Worm (Caenorhabditis elegans) whole organism, L3 larva: ENCODE results near the gene C04A11.2.

ENCODE experiments used
- R02D3.7 ChIP-seq: fragments of 150-350 bp; optimal IDR thresholded peaks from 2 replicates; lab custom pipeline; 2014; ENCODE audit warnings: missing biosample characterization, missing genetic modification characterization
- ceh-16 ChIP-seq: sonication (generic microtip); optimal IDR thresholded peaks from 2 replicates; lab custom pipeline; 2017; ENCODE audit warnings: missing biosample characterization, missing genetic modification characterization
- ceh-82 ChIP-seq: fragments of 150-350 bp; optimal IDR thresholded peaks from 2 replicates; lab custom pipeline; 2014; ENCODE audit warnings: missing biosample characterization, missing genetic modification characterization
- ceh-9 ChIP-seq: sonication (generic microtip); optimal IDR thresholded peaks from 2 replicates; lab custom pipeline; 2018; ENCODE audit warnings: missing biosample characterization, missing genetic modification characterization
- daf-12 ChIP-seq: fragments of 150-350 bp; optimal IDR thresholded peaks from 2 replicates; lab custom pipeline; 2014; ENCODE audit warnings: missing biosample characterization, missing genetic modification reagents, missing genetic modification characterization
- egl-27 ChIP-seq: sonication (generic microtip); optimal IDR thresholded peaks from 4 replicates; lab custom pipeline; 2017; ENCODE audit warnings: missing biosample characterization, missing genetic modification reagents, missing genetic modification characterization
- elt-1 ChIP-seq: fragments of 150-350 bp; optimal IDR thresholded peaks from 2 replicates; lab custom pipeline; 2014; ENCODE audit warnings: missing biosample characterization, missing genetic modification characterization
- elt-2 ChIP-seq: sonication (generic microtip); optimal IDR thresholded peaks from 2 replicates; lab custom pipeline; 2016; ENCODE audit warnings: missing genetic modification reagents, mild to moderate bottlenecking, missing genetic modification characterization, missing compliant biosample characterization
- elt-3 ChIP-seq, 3 experiments: fragments of 150-350 bp in 1 of 3; sonication (generic microtip) in 2 of 3; optimal IDR thresholded peaks; 2 replicates in 2 of 3; 4 replicates in 1 of 3; lab custom pipeline; 2014 to 2017; ENCODE audit warnings: missing biosample characterization in 3 of 3, missing genetic modification characterization in 3 of 3
- eor-1 ChIP-seq, 2 experiments: fragments of 150-350 bp; optimal IDR thresholded peaks; 2 replicates each; lab custom pipeline; 2014 to 2018; ENCODE audit warnings: missing biosample characterization in 2 of 2, missing genetic modification characterization in 2 of 2
- fkh-10 ChIP-seq: sonication (generic microtip); optimal IDR thresholded peaks from 2 replicates; lab custom pipeline; 2017; ENCODE audit warnings: missing biosample characterization, missing genetic modification reagents, missing genetic modification characterization
- fkh-2 ChIP-seq: fragments of 150-350 bp; optimal IDR thresholded peaks from 2 replicates; lab custom pipeline; 2014; ENCODE audit warnings: missing biosample characterization, missing genetic modification reagents, missing genetic modification characterization
- hmg-11 ChIP-seq: sonication (generic microtip); optimal IDR thresholded peaks from 2 replicates; lab custom pipeline; 2016; ENCODE audit warnings: missing genetic modification characterization, missing compliant biosample characterization
- jun-1 ChIP-seq: fragments of 150-350 bp; optimal IDR thresholded peaks from 2 replicates; lab custom pipeline; 2014; ENCODE audit warnings: missing biosample characterization, missing genetic modification reagents, missing genetic modification characterization
- lin-39 ChIP-seq: fragments of 150-350 bp; optimal IDR thresholded peaks from 2 replicates; lab custom pipeline; 2018; ENCODE audit warnings: missing biosample characterization, missing genetic modification reagents, missing genetic modification characterization
- lsy-12 ChIP-seq: sonication (generic microtip); optimal IDR thresholded peaks from 2 replicates; lab custom pipeline; 2016; ENCODE audit warnings: mild to moderate bottlenecking, missing genetic modification characterization, missing compliant biosample characterization
- mdl-1 ChIP-seq: fragments of 150-350 bp; optimal IDR thresholded peaks from 2 replicates; lab custom pipeline; 2014; ENCODE audit warnings: missing biosample characterization, missing genetic modification characterization
- mml-1 ChIP-seq: fragments of 150-350 bp; sonication (generic microtip); optimal IDR thresholded peaks from 3 replicates; lab custom pipeline; 2014; ENCODE audit warnings: missing biosample characterization, missing genetic modification characterization
- nfya-1 ChIP-seq: sonication (generic microtip); optimal IDR thresholded peaks from 2 replicates; lab custom pipeline; 2017; ENCODE audit warnings: missing genetic modification characterization, mild to moderate bottlenecking, missing compliant biosample characterization, antibody characterized with exemption, moderate library complexity; ENCODE audit not compliant: insufficient read depth
- nhr-11 ChIP-seq: fragments of 150-350 bp; optimal IDR thresholded peaks from 2 replicates; lab custom pipeline; 2014; ENCODE audit warnings: missing biosample characterization, missing genetic modification characterization
- nhr-23 ChIP-seq: fragments of 150-350 bp; optimal IDR thresholded peaks from 2 replicates; lab custom pipeline; 2014; ENCODE audit warnings: missing biosample characterization, missing genetic modification reagents, missing genetic modification characterization
- nhr-237 ChIP-seq: fragments of 150-350 bp; optimal IDR thresholded peaks from 2 replicates; lab custom pipeline; 2014; ENCODE audit warnings: missing biosample characterization, missing genetic modification characterization
- nhr-25 ChIP-seq: sonication (generic microtip); optimal IDR thresholded peaks from 2 replicates; lab custom pipeline; 2017; ENCODE audit warnings: missing biosample characterization, missing genetic modification characterization
- nhr-28 ChIP-seq: fragments of 150-350 bp; optimal IDR thresholded peaks from 2 replicates; lab custom pipeline; 2014; ENCODE audit warnings: missing biosample characterization, missing genetic modification characterization
- nhr-43 ChIP-seq: sonication (generic microtip); optimal IDR thresholded peaks from 2 replicates; lab custom pipeline; 2016; ENCODE audit warnings: mild to moderate bottlenecking, missing genetic modification characterization, missing compliant biosample characterization; ENCODE audit not compliant: poor library complexity, severe bottlenecking
- nhr-76 ChIP-seq: fragments of 150-350 bp; sonication (generic microtip); optimal IDR thresholded peaks from 5 replicates; lab custom pipeline; 2014; ENCODE audit warnings: missing biosample characterization, missing genetic modification characterization
- nhr-77 ChIP-seq: fragments of 150-350 bp; optimal IDR thresholded peaks from 2 replicates; lab custom pipeline; 2014; ENCODE audit warnings: missing biosample characterization, missing genetic modification characterization
- pha-4 ChIP-seq: fragments of 150-350 bp; optimal IDR thresholded peaks from 2 replicates; lab custom pipeline; 2014; ENCODE audit warnings: missing biosample characterization, missing genetic modification reagents, missing genetic modification characterization
- pqm-1 ChIP-seq: fragments of 150-350 bp; optimal IDR thresholded peaks from 2 replicates; lab custom pipeline; 2017; ENCODE audit warnings: missing biosample characterization, missing genetic modification characterization, inconsistent platforms
- snpc-4 ChIP-seq: fragments of 150-350 bp; optimal IDR thresholded peaks from 2 replicates; lab custom pipeline; 2014; ENCODE audit warnings: missing biosample characterization, missing genetic modification characterization
- unc-62 ChIP-seq: fragments of 150-350 bp; sonication (generic microtip); optimal IDR thresholded peaks from 4 replicates; lab custom pipeline; 2014; ENCODE audit warnings: missing biosample characterization, missing genetic modification reagents, missing genetic modification characterization
- ztf-11 ChIP-seq: fragments of 150-350 bp; optimal IDR thresholded peaks from 2 replicates; lab custom pipeline; 2014; ENCODE audit warnings: missing biosample characterization, missing genetic modification characterization
- ztf-4 ChIP-seq: fragments of 150-350 bp; optimal IDR thresholded peaks from 2 replicates; lab custom pipeline; 2014; ENCODE audit warnings: missing biosample characterization, missing genetic modification characterization

Gene C04A11.2

DNA sequence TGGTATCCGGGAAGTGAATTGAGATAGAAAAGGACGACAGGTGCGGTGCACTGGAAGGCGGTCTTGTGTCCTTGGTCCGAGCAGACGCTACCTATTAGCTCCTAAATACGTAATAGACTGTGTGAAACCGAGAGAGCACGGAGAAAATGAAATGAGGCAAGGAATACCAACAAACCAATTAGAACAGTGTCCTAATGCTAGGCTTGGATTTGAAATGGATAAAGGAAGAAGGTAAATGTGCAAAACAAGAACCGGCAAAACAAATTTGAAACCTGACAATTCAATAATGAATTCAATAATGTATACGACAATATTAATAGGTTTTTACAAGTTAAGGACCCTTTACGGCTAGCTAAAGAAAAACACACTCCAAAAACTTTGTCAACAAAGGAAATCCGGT, at the start of gene C04A11.2:
Gene C04A11.2 (minus strand): TSS at position 101 of the 400 bp plus-strand sequence.
- TF ChIP-seq daf-12 (no peak), nhr-23 (tag; lab: Kevin White, UChicago) (no peak), fkh-2 (tag; lab: Kevin White, UChicago) (no peak), lsy-12 (no peak), eor-1 (tag; optimal IDR thresholded peaks at IDR 0.05; lab: Kevin White, UChicago) (no peak), mdl-1 (tag; lab: Kevin White, UChicago) (no peak), egl-27 (tag; lab: Kevin White, UChicago) (no peak), ceh-9 (tag; lab: Kevin White, UChicago) (no peak), ztf-11 (no peak), pqm-1 (tag; lab: Kevin White, UChicago) (no peak), snpc-4 (tag; lab: Kevin White, UChicago) (no peak), ceh-16 (no peak), elt-3 (tag; optimal IDR thresholded peaks at IDR 0.05; lab: Kevin White, UChicago) (no peak), nhr-237 (tag; lab: Kevin White, UChicago) (no peak), fkh-10 (GFP tag; lab: Kevin White, UChicago) (no peak), jun-1 (tag; lab: Kevin White, UChicago) (no peak), nhr-28 (tag; lab: Kevin White, UChicago) (no peak), hmg-11 (tag; lab: Kevin White, UChicago) (no peak), unc-62 (no peak), nhr-43 (tag; lab: Kevin White, UChicago) (no peak)
- TF ChIP-seq, all 47 proteins: peak for 0

DNA sequence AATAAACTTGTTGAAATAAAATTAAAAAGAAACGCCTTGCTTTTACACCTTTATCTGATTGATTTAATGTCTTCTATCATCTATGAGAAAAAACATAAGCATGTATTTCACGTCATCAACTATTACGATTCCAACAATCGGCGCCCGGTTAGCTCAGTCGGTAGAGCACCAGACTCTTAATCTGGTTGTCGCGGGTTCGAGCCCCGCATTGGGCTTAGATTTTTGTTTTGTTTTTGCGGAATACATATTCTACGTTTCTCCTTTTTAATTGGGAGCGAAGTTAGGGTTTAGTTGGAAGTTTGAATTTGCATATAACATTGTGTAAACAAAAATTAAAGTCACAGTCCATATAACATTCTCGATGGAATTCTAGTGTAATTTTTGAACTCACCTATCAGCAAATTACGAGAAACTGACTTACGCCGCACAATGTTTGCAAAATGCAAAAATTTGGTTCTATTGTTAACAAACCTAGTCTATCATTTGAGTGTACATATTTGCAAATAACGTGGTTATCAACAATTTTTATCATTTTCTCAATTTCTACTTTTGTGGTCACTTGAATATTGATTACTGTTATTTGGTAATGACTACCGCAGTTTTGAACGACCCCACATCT, 48.5 kb upstream of the C04A11.2 start, which contains the start of gene shc-3:
Gene shc-3 (plus strand): TSS at position 484 of the 619 bp plus-strand sequence.
- TF ChIP-seq fkh-2 (tag; lab: Kevin White, UChicago) (no peak), nfya-1 (peak; percentile 2), elt-2 (tag; lab: Kevin White, UChicago) (peak; percentile 19), jun-1 (tag; lab: Kevin White, UChicago) (no peak), pha-4 (tag; lab: Kevin White, UChicago) (peak; percentile 10), hmg-11 (tag; lab: Kevin White, UChicago) (no peak)

DNA sequence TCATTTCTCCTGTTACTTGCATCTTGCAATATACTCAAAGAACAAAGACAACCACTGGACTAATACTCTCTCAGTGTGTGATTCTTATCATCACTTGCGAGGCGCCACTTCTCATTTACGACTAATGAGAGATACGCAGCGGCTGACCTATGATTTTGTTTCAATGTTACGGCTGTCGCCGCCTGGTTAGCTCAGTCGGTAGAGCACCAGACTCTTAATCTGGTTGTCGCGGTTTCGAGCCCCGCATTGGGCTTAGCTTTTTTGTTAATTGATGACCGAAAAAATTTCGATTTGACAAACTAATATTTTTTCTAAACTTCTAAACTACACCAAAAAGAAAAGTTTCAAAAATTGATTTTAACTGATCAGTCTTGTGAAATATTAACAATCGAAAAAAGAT, 47.7 kb upstream of the C04A11.2 start:
- TF ChIP-seq nhr-43 (tag; lab: Kevin White, UChicago) = peak; percentile 45
- peak; percentile 38 for TF ChIP-seq elt-2 (tag; lab: Kevin White, UChicago)
- TF ChIP-seq ceh-9 (tag; lab: Kevin White, UChicago) = no peak
- TF ChIP-seq pqm-1 (tag; lab: Kevin White, UChicago) = peak; percentile 6
- no peak for TF ChIP-seq mml-1
- TF ChIP-seq pha-4 (tag; lab: Kevin White, UChicago) = peak; percentile 8
- no peak for TF ChIP-seq nhr-25
- TF ChIP-seq nhr-77 (tag; lab: Kevin White, UChicago) = no peak
- no peak for TF ChIP-seq nhr-11 (tag; lab: Kevin White, UChicago)

DNA sequence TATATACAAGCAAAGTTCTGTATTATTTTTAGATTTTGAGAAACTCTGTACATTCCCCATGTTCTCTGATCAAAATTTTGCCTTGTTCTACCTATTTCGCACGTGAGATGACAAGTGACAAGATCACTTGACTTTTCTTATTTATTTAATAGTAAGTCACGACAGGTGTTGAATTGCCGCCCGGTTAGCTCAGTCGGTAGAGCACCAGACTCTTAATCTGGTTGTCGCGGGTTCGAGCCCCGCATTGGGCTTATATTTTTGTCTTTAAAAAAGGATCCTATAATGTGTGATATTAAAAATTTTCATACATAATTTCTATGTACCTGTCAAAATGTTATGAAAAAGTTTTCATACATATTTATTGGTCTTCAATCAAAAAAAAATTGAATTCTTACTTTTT, 46.1 kb upstream of the C04A11.2 start:
- TF ChIP-seq elt-2 (tag; lab: Kevin White, UChicago) (peak; percentile 11), elt-1 (tag; lab: Kevin White, UChicago) (no peak)

DNA sequence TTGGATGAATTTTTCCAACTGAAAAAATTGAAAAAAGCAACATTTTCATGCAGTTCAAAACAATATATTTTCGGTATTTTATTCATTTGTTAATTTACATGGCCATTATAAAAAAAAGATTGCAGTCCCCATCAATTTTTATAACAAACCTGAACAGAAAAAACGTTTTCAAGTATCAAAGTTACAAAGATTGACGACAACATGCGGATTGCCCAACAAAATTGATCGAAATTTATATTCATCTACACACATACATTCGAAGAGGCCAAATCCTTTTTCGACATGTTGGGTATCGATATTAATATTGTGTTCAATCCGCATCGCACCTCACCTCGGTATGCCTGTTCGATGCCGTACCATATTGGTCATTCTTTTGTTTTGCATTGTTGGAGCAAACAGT, 45.2 kb upstream of the C04A11.2 start, which contains the start of gene K11E4.1:
Gene K11E4.1 (plus strand): TSS at position 301 of the 400 bp plus-strand sequence.
- TF ChIP-seq nhr-28 (tag; lab: Kevin White, UChicago) (no peak), ztf-4 (tag; lab: Kevin White, UChicago) (no peak), egl-27 (tag; lab: Kevin White, UChicago) (no peak), nhr-77 (tag; lab: Kevin White, UChicago) (no peak), lin-39 (tag; lab: Kevin White, UChicago) (no peak), nhr-76 (tag; lab: Kevin White, UChicago) (no peak), eor-1 (tag; optimal IDR thresholded peaks at IDR 0.05; lab: Kevin White, UChicago) (no peak), ztf-11 (no peak), R02D3.7 (no peak), hmg-11 (tag; lab: Kevin White, UChicago) (no peak), nhr-43 (tag; lab: Kevin White, UChicago) (no peak), ceh-82 (tag; lab: Kevin White, UChicago) (no peak)
